Worm (Caenorhabditis elegans) whole organism, early embryonic: Measurements from ENCODE around the gene ZK488.6.

Experiments
- F13C5.2 ChIP-seq: sonication (generic microtip); optimal IDR thresholded peaks from 2 replicates; lab custom pipeline; 2017; ENCODE audit warnings: mild to moderate bottlenecking, missing genetic modification characterization, inconsistent platforms, missing compliant biosample characterization
- flt-1 ChIP-seq: fragments of 200-800 bp; sonication (Bioruptor generic); IDR thresholded peaks from 2 replicates; pipeline ENCODE4 v1.3.6; 2022; ENCODE audit warnings: missing genetic modification characterization, missing compliant biosample characterization
- hnd-1 ChIP-seq: sonication (generic microtip); optimal IDR thresholded peaks from 2 replicates; lab custom pipeline; 2016; ENCODE audit warnings: missing genetic modification characterization, missing compliant biosample characterization
- tra-4 ChIP-seq: sonication (generic microtip); optimal IDR thresholded peaks from 2 replicates; lab custom pipeline; 2017; ENCODE audit warnings: missing genetic modification characterization, missing compliant biosample characterization

- no peak for TF ChIP-seq F13C5.2 (tag; lab: Kevin White, UChicago)
- TF ChIP-seq tra-4 (tag; lab: Kevin White, UChicago) = no peak
- no peak for TF ChIP-seq hnd-1 (tag; lab: Kevin White, UChicago)
- no peak for TF ChIP-seq flt-1 (GFP tag; lab: Robert Waterston, UW)
Measured at ce11 chrV:547980-548379, 42.3 kb upstream of the ZK488.6 start, which contains the start of gene C14C6.6.
